Worm (Caenorhabditis elegans) whole organism, L4 larva: ENCODE data around the gene hgrs-1.

Source experiments
- Y48G9A.11 ChIP-seq: fragments of 200-800 bp; sonication (Bioruptor generic); IDR thresholded peaks from 2 replicates; pipeline ENCODE4 v1.3.6; 2022; ENCODE audit warnings: missing genetic modification reagents, missing genetic modification characterization, missing compliant biosample characterization
- Y5F2A.4 ChIP-seq: fragments of 200-800 bp; sonication (Bioruptor generic); optimal IDR thresholded peaks from 2 replicates; lab custom pipeline; 2018; ENCODE audit warnings: mild to moderate bottlenecking, missing genetic modification characterization, missing compliant biosample characterization
- Y75B8A.6 ChIP-seq: fragments of 200-800 bp; sonication (Bioruptor generic); IDR thresholded peaks from 2 replicates; pipeline ENCODE4 v1.3.6; 2022; ENCODE audit warnings: missing genetic modification reagents, missing genetic modification characterization, missing compliant biosample characterization
- ZK337.2 ChIP-seq: fragments of 200-800 bp; sonication (Bioruptor generic); IDR thresholded peaks from 2 replicates; pipeline ENCODE4 v1.3.6; 2022; ENCODE audit warnings: missing genetic modification reagents, missing genetic modification characterization, missing compliant biosample characterization
- aha-1 ChIP-seq: fragments of 150-350 bp; peaks from one replicate; lab custom pipeline; 2014; ENCODE audit warnings: missing biosample characterization, missing genetic modification characterization
- arid-1 ChIP-seq: fragments of 200-800 bp; sonication (Bioruptor generic); conservative IDR thresholded peaks from 2 replicates; pipeline ENCODE4 v1.3.6; 2022; ENCODE audit warnings: missing genetic modification reagents, missing genetic modification characterization, missing compliant biosample characterization
- attf-4 ChIP-seq: sonication (generic microtip); optimal IDR thresholded peaks from 3 replicates; lab custom pipeline; 2017; ENCODE audit warnings: missing biosample characterization, missing genetic modification characterization
- ceh-20 ChIP-seq: fragments of 200-800 bp; sonication (Bioruptor generic); IDR thresholded peaks from 2 replicates; pipeline ENCODE4 v1.3.6; 2022; ENCODE audit warnings: missing genetic modification reagents, missing genetic modification characterization, missing compliant biosample characterization
- ceh-32 ChIP-seq: sonication (generic microtip); optimal IDR thresholded peaks from 2 replicates; lab custom pipeline; 2016; ENCODE audit warnings: mild to moderate bottlenecking, missing genetic modification characterization, missing compliant biosample characterization; ENCODE audit not compliant: poor library complexity
- ceh-62 ChIP-seq: sonication (generic microtip); optimal IDR thresholded peaks from 2 replicates; lab custom pipeline; 2017; ENCODE audit warnings: missing biosample characterization, missing genetic modification characterization
- ceh-82 ChIP-seq: sonication (generic microtip); optimal IDR thresholded peaks from 2 replicates; lab custom pipeline; 2017; ENCODE audit warnings: missing biosample characterization, missing genetic modification characterization
- cey-2 ChIP-seq: sonication (generic microtip); optimal IDR thresholded peaks from 3 replicates; lab custom pipeline; 2017; ENCODE audit warnings: missing genetic modification characterization, mild to moderate bottlenecking, missing compliant biosample characterization, antibody characterized with exemption, borderline replicate concordance; ENCODE audit not compliant: insufficient read depth
- ctbp-1 ChIP-seq: fragments of 200-800 bp; sonication (Bioruptor generic); IDR thresholded peaks from 2 replicates; pipeline ENCODE4 v1.3.6; 2022; ENCODE audit warnings: missing genetic modification reagents, missing genetic modification characterization, missing compliant biosample characterization
- daf-16 ChIP-seq, 3 experiments: sonication (generic microtip); optimal IDR thresholded peaks; 2 replicates each; lab custom pipeline; 2016 to 2017; ENCODE audit warnings: missing genetic modification characterization in 3 of 3, missing genetic modification reagents in 3 of 3, mild to moderate bottlenecking in 2 of 3, missing compliant biosample characterization in 2 of 3, missing biosample characterization in 1 of 3, moderate library complexity in 1 of 3
- daf-19 ChIP-seq: fragments of 200-800 bp; sonication (Bioruptor generic); conservative IDR thresholded peaks from 2 replicates; pipeline ENCODE4 v1.3.6; 2022; ENCODE audit warnings: missing genetic modification characterization, missing compliant biosample characterization
- dmd-6 ChIP-seq: fragments of 200-800 bp; sonication (Bioruptor generic); IDR thresholded peaks from 2 replicates; pipeline ENCODE4 v1.3.6; 2022; ENCODE audit warnings: missing genetic modification reagents, missing genetic modification characterization, missing compliant biosample characterization
- dve-1 ChIP-seq: sonication (generic microtip); optimal IDR thresholded peaks from 2 replicates; lab custom pipeline; 2017; ENCODE audit warnings: antibody characterized with exemption, mild to moderate bottlenecking, missing genetic modification characterization, missing compliant biosample characterization; ENCODE audit not compliant: insufficient read depth
- fkh-10 ChIP-seq: fragments of 150-350 bp; optimal IDR thresholded peaks from 2 replicates; lab custom pipeline; 2014; ENCODE audit warnings: missing biosample characterization, missing genetic modification reagents, missing genetic modification characterization
- fos-1 ChIP-seq: fragments of 150-350 bp; optimal IDR thresholded peaks from 2 replicates; lab custom pipeline; 2014; ENCODE audit warnings: missing biosample characterization, missing genetic modification characterization
- gei-8 ChIP-seq: fragments of 200-800 bp; sonication (Bioruptor generic); optimal IDR thresholded peaks from 2 replicates; lab custom pipeline; 2018; ENCODE audit warnings: mild to moderate bottlenecking, missing genetic modification characterization, missing compliant biosample characterization
- lin-1 ChIP-seq: fragments of 200-800 bp; sonication (Bioruptor generic); IDR thresholded peaks from 2 replicates; pipeline ENCODE4 v1.3.6; 2022; ENCODE audit warnings: missing genetic modification reagents, missing genetic modification characterization, missing compliant biosample characterization
- lin-15B ChIP-seq: fragments of 150-350 bp; sonication (generic microtip); optimal IDR thresholded peaks from 3 replicates; lab custom pipeline; 2014; ENCODE audit warnings: missing biosample characterization, missing genetic modification characterization
- lin-29 ChIP-seq: fragments of 200-800 bp; sonication (Bioruptor generic); IDR thresholded peaks from 2 replicates; pipeline ENCODE4 v1.3.6; 2022; ENCODE audit warnings: missing genetic modification reagents, missing genetic modification characterization, missing compliant biosample characterization
- lin-39 ChIP-seq: fragments of 150-350 bp; optimal IDR thresholded peaks from 2 replicates; lab custom pipeline; 2014; ENCODE audit warnings: missing biosample characterization, missing genetic modification reagents, missing genetic modification characterization
- madf-5 ChIP-seq, 2 experiments: fragments of 200-800 bp; sonication (Bioruptor generic); IDR thresholded peaks; 2 replicates each; pipeline ENCODE4 v1.3.6; 2022; ENCODE audit warnings: missing compliant biosample characterization in 2 of 2, missing genetic modification characterization in 2 of 2
- mdl-1 ChIP-seq, 2 experiments: fragments of 150-350 bp in 1 of 2; sonication (generic microtip) in 1 of 2; optimal IDR thresholded peaks; 2 replicates each; lab custom pipeline; 2014 to 2017; ENCODE audit warnings: missing biosample characterization in 2 of 2, missing genetic modification characterization in 2 of 2
- mes-2 ChIP-seq: sonication (generic microtip); optimal IDR thresholded peaks from 2 replicates; lab custom pipeline; 2016; ENCODE audit warnings: missing genotype, mild to moderate bottlenecking, missing genetic modification characterization, missing compliant biosample characterization; ENCODE audit not compliant: poor library complexity, severe bottlenecking
- mxl-3 ChIP-seq: fragments of 200-800 bp; sonication (Bioruptor generic); optimal IDR thresholded peaks from 2 replicates; lab custom pipeline; 2018; ENCODE audit warnings: mild to moderate bottlenecking, missing genetic modification characterization, missing compliant biosample characterization
- nhr-111 ChIP-seq: fragments of 200-800 bp; sonication (Bioruptor generic); optimal IDR thresholded peaks from 2 replicates; lab custom pipeline; 2018; ENCODE audit warnings: mild to moderate bottlenecking, missing genetic modification characterization, missing compliant biosample characterization
- nhr-25 ChIP-seq: sonication (generic microtip); optimal IDR thresholded peaks from 2 replicates; lab custom pipeline; 2017; ENCODE audit warnings: missing genetic modification characterization, mild to moderate bottlenecking, missing compliant biosample characterization, antibody characterized with exemption, moderate library complexity, borderline replicate concordance; ENCODE audit not compliant: insufficient read depth
- nhr-28 ChIP-seq: fragments of 150-350 bp; optimal IDR thresholded peaks from 2 replicates; lab custom pipeline; 2014; ENCODE audit warnings: missing biosample characterization, missing genetic modification characterization
- nhr-41 ChIP-seq: fragments of 200-800 bp; sonication (Bioruptor generic); IDR thresholded peaks from 2 replicates; pipeline ENCODE4 v1.3.6; 2022; ENCODE audit warnings: missing genetic modification reagents, missing genetic modification characterization, missing compliant biosample characterization
- nhr-6 ChIP-seq: fragments of 150-350 bp; optimal IDR thresholded peaks from 2 replicates; lab custom pipeline; 2014; ENCODE audit warnings: missing biosample characterization, missing genetic modification characterization
- nhr-76 ChIP-seq: fragments of 150-350 bp; optimal IDR thresholded peaks from 2 replicates; lab custom pipeline; 2014; ENCODE audit warnings: missing biosample characterization, missing genetic modification characterization
- pqm-1 ChIP-seq: sonication (generic microtip); optimal IDR thresholded peaks from 2 replicates; lab custom pipeline; 2017; ENCODE audit warnings: missing biosample characterization, missing genetic modification characterization
- sdz-12 ChIP-seq: fragments of 200-800 bp; sonication (Bioruptor generic); optimal IDR thresholded peaks from 2 replicates; lab custom pipeline; 2018; ENCODE audit warnings: mild to moderate bottlenecking, missing genetic modification characterization, missing compliant biosample characterization
- spr-3 ChIP-seq: fragments of 200-800 bp; sonication (Bioruptor generic); optimal IDR thresholded peaks from 2 replicates; lab custom pipeline; 2018; ENCODE audit warnings: mild to moderate bottlenecking, missing genetic modification characterization, missing compliant biosample characterization
- tag-97 ChIP-seq: fragments of 200-800 bp; sonication (Bioruptor generic); IDR thresholded peaks from 2 replicates; pipeline ENCODE4 v1.3.6; 2022; ENCODE audit warnings: missing genetic modification characterization, missing compliant biosample characterization
- unc-62 ChIP-seq, 3 experiments: fragments of 150-350 bp in 1 of 3; sonication (generic microtip); optimal IDR thresholded peaks in 2 of 3; peaks in 1 of 3; 1 replicate in 1 of 3; 2 replicates in 2 of 3; lab custom pipeline; 2014 to 2017; ENCODE audit warnings: missing biosample characterization in 3 of 3, missing genetic modification characterization in 3 of 3, missing genetic modification reagents in 3 of 3, missing genotype in 1 of 3
- zfp-3 ChIP-seq: fragments of 200-800 bp; sonication (Bioruptor generic); conservative IDR thresholded peaks from 2 replicates; pipeline ENCODE4 v1.3.6; 2022; ENCODE audit warnings: missing genetic modification reagents, missing genetic modification characterization, missing compliant biosample characterization
- zip-11 ChIP-seq: fragments of 200-800 bp; sonication (Bioruptor generic); IDR thresholded peaks from 2 replicates; pipeline ENCODE4 v1.3.6; 2022; ENCODE audit warnings: missing genetic modification characterization, missing compliant biosample characterization
- zip-2 ChIP-seq: fragments of 150-350 bp; optimal IDR thresholded peaks from 2 replicates; lab custom pipeline; 2014; ENCODE audit warnings: missing biosample characterization, missing genetic modification characterization
- ztf-7 ChIP-seq: fragments of 150-350 bp; optimal IDR thresholded peaks from 2 replicates; lab custom pipeline; 2014; ENCODE audit warnings: missing biosample characterization, missing genetic modification characterization

Gene hgrs-1

ce11 chrIV:8181404-8181803 lies 24.4 kb downstream of the hgrs-1 start:
- TF ChIP-seq ceh-20 (GFP tag; lab: Robert Waterston, UW) (no peak), ceh-32 (tag; lab: Kevin White, UChicago) (no peak), fos-1 (tag; lab: Kevin White, UChicago) (no peak), nhr-25 (tag; lab: Kevin White, UChicago) (no peak), nhr-111 (GFP tag; lab: Kevin White, UChicago) (no peak), daf-19 (GFP tag; lab: Robert Waterston, UW) (no peak), aha-1 (tag; lab: Kevin White, UChicago) (peak; percentile 73), fkh-10 (peak; percentile 94), zip-2 (tag; lab: Kevin White, UChicago) (no peak), tag-97 (GFP tag; lab: Robert Waterston, UW) (no peak), sdz-12 (GFP tag; lab: Kevin White, UChicago) (no peak), mxl-3 (no peak), lin-39 (tag; lab: Kevin White, UChicago) (no peak), lin-29 (GFP tag; lab: Robert Waterston, UW) (no peak), ctbp-1 (GFP tag; lab: Robert Waterston, UW) (0 out of 2 replicates have a peak, but pooled peaks have one; percentile 27), mdl-1 (tag; optimal IDR thresholded peaks at IDR 0.05; lab: Kevin White, UChicago) (no peak)

DNA sequence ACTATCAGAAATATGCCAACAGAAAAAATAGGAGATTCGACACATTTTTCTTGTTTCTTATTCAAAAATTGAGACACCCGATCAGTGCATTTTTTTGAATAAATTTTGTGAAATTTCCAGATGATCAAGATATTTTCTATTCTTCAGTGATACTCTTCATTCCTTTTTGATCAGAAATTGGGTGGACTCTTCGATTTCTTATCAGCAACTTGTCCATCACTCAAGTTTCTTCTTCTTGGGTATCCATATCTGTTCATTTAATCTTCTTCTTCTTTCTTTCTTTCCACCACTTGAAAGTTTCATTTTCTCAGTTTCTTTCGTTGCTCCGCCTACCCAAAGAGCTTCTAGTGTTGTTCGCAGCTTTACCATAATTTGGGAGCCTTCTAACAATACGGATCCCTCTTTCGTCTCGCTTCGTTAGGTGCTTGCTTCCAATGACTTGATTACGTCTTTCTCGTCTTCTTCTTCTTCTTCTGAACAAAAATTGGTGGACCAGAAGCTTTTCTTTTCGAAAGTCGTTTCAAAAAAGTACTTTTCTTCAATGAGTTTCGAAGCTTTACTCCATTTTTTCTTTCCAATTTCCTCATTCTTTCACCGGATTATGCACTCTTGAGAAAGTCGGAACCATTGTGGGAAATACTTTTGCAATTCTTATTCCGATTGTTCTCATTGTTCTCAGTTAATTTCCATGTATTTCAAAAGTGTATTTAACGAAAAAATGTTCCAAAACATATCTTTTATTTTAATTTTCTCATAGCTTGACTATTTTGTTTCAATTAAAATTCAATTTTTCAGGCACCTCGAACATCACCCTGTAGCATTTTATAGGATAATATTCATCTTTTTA lies 29.9 kb downstream of the hgrs-1 start, which contains the start of gene pct-1:
TSS of gene pct-1 (plus strand) at position 797 of the 847 bp plus-strand sequence.
- TF ChIP-seq ztf-7 (tag; lab: Kevin White, UChicago) (no peak), attf-4 (tag; lab: Kevin White, UChicago) (no peak), unc-62 (GFP tag; optimal IDR thresholded peaks at IDR 0.05 in 1 of 2; lab: Kevin White, UChicago) (peak in 1 of 2 experiments; percentile 82), unc-62 (tag; optimal IDR thresholded peaks at IDR 0.05; lab: Kevin White, UChicago) (no peak), nhr-111 (GFP tag; lab: Kevin White, UChicago) (no peak), aha-1 (tag; lab: Kevin White, UChicago) (peak; percentile 2)

- no peak for TF ChIP-seq Y48G9A.11 (GFP tag; lab: Robert Waterston, UW)
- TF ChIP-seq dve-1 (tag; lab: Kevin White, UChicago) = peak; percentile 52
- TF ChIP-seq lin-1 (GFP tag; lab: Robert Waterston, UW) = peak; percentile 71; the same call in 1 of the 2 replicates
- TF ChIP-seq Y5F2A.4 (GFP tag; lab: Kevin White, UChicago) = no peak
- TF ChIP-seq ZK337.2 = no peak
- TF ChIP-seq daf-16 (GFP tag; optimal IDR thresholded peaks at IDR 0.05; lab: Kevin White, UChicago) = no peak
- peak; percentile 34 for TF ChIP-seq daf-16 (tag; optimal IDR thresholded peaks at IDR 0.05; lab: Kevin White, UChicago)
- no peak for TF ChIP-seq fos-1 (tag; lab: Kevin White, UChicago)
- TF ChIP-seq dmd-6 (GFP tag; lab: Robert Waterston, UW) = peak; percentile 63
- TF ChIP-seq arid-1 (GFP tag; lab: Robert Waterston, UW) = no peak
- TF ChIP-seq ceh-82 (tag; lab: Kevin White, UChicago) = no peak
- TF ChIP-seq zfp-3 (GFP tag; lab: Robert Waterston, UW) = no peak
- TF ChIP-seq nhr-76 (tag; lab: Kevin White, UChicago) = no peak
- TF ChIP-seq mxl-3 = peak; percentile 62
- TF ChIP-seq pqm-1 = peak; percentile 90
- TF ChIP-seq nhr-6 (tag; lab: Kevin White, UChicago) = no peak
- no peak for TF ChIP-seq zip-11 (GFP tag; lab: Robert Waterston, UW)
- no peak for TF ChIP-seq daf-19 (GFP tag; lab: Robert Waterston, UW)
- TF ChIP-seq spr-3 (GFP tag; lab: Kevin White, UChicago) = no peak
- TF ChIP-seq madf-5 (GFP tag; IDR thresholded peaks at IDR 0.05; lab: Robert Waterston, UW) = no peak
- 0 out of 2 replicates have a peak, but pooled peaks have one; percentile 33 for TF ChIP-seq Y75B8A.6 (GFP tag; lab: Robert Waterston, UW)
- TF ChIP-seq ceh-62 (tag; lab: Kevin White, UChicago) = no peak
- no peak for TF ChIP-seq cey-2 (tag; lab: Kevin White, UChicago)
- TF ChIP-seq ceh-20 (GFP tag; lab: Robert Waterston, UW) = 0 out of 2 replicates have a peak, but pooled peaks have one; percentile 27
- TF ChIP-seq nhr-41 = 0 out of 2 replicates have a peak, but pooled peaks have one; percentile 36
- TF ChIP-seq nhr-28 (tag; lab: Kevin White, UChicago) = peak; percentile 67
- no peak for TF ChIP-seq mes-2
- no peak for TF ChIP-seq gei-8 (GFP tag; lab: Kevin White, UChicago)
- no peak for TF ChIP-seq attf-4 (tag; lab: Kevin White, UChicago)
- TF ChIP-seq lin-15B = no peak
Measured at ce11 chrIV:8174792-8175191, 31.1 kb downstream of the hgrs-1 start.
